Worm (Caenorhabditis elegans) whole organism, L2 larva: ENCODE measurements around the gene F46E10.18.

Experiments used
- C34F6.9 ChIP-seq: fragments of 150-350 bp; optimal IDR thresholded peaks from 2 replicates; lab custom pipeline; 2014; ENCODE audit warnings: missing biosample characterization, missing genetic modification characterization
- F13H6.1 ChIP-seq: sonication (generic microtip); optimal IDR thresholded peaks from 2 replicates; lab custom pipeline; 2016; ENCODE audit warnings: missing genetic modification characterization, missing compliant biosample characterization
- Y55F3AM.14 ChIP-seq: fragments of 200-800 bp; sonication (Bioruptor generic); optimal IDR thresholded peaks from 2 replicates; lab custom pipeline; 2018; ENCODE audit warnings: mild to moderate bottlenecking, missing genetic modification characterization, missing compliant biosample characterization
- ZK546.5 ChIP-seq: sonication (generic microtip); optimal IDR thresholded peaks from 2 replicates; lab custom pipeline; 2017; ENCODE audit warnings: missing biosample characterization, missing genetic modification characterization
- alr-1 ChIP-seq: fragments of 150-350 bp; optimal IDR thresholded peaks from 2 replicates; lab custom pipeline; 2014; ENCODE audit warnings: missing biosample characterization, missing genetic modification characterization
- aly-2 ChIP-seq: fragments of 150-350 bp; optimal IDR thresholded peaks from 2 replicates; lab custom pipeline; 2014; ENCODE audit warnings: missing biosample characterization, missing genetic modification characterization
- ama-1 ChIP-seq: fragments of 150-350 bp; optimal IDR thresholded peaks from 2 replicates; lab custom pipeline; 2018; ENCODE audit warnings: inconsistent platforms
- ceh-16 ChIP-seq: fragments of 150-350 bp; optimal IDR thresholded peaks from 2 replicates; lab custom pipeline; 2014; ENCODE audit warnings: missing biosample characterization, missing genetic modification characterization
- crh-2 ChIP-seq: sonication (generic microtip); optimal IDR thresholded peaks from 2 replicates; lab custom pipeline; 2017; ENCODE audit warnings: missing biosample characterization, missing genetic modification characterization
- dmd-4 ChIP-seq: sonication (generic microtip); optimal IDR thresholded peaks from 2 replicates; lab custom pipeline; 2017; ENCODE audit warnings: missing biosample characterization, missing genetic modification characterization
- egl-27 ChIP-seq: sonication (generic microtip); optimal IDR thresholded peaks from 3 replicates; lab custom pipeline; 2017; ENCODE audit warnings: missing biosample characterization, missing genetic modification reagents, missing genetic modification characterization
- elt-3 ChIP-seq: sonication (generic microtip); optimal IDR thresholded peaks from 2 replicates; lab custom pipeline; 2017; ENCODE audit warnings: missing biosample characterization, missing genetic modification characterization
- fos-1 ChIP-seq: fragments of 150-350 bp; optimal IDR thresholded peaks from 2 replicates; lab custom pipeline; 2014; ENCODE audit warnings: missing biosample characterization, missing genetic modification characterization
- lin-13 ChIP-seq: fragments of 150-350 bp; optimal IDR thresholded peaks from 2 replicates; lab custom pipeline; 2014; ENCODE audit warnings: missing biosample characterization, missing genetic modification reagents, missing genetic modification characterization
- lsy-2 ChIP-seq, 2 experiments: fragments of 150-350 bp in 1 of 2; sonication (generic microtip) in 1 of 2; optimal IDR thresholded peaks; 2 replicates each; lab custom pipeline; 2014 to 2017; ENCODE audit warnings: missing biosample characterization in 2 of 2, missing genetic modification characterization in 2 of 2
- mab-5 ChIP-seq: fragments of 150-350 bp; optimal IDR thresholded peaks from 2 replicates; lab custom pipeline; 2014; ENCODE audit warnings: missing biosample characterization, missing genetic modification characterization
- mbf-1 ChIP-seq: sonication (generic microtip); optimal IDR thresholded peaks from 2 replicates; lab custom pipeline; 2017; ENCODE audit warnings: missing biosample characterization, missing genetic modification characterization
- nhr-10 ChIP-seq: sonication (generic microtip); optimal IDR thresholded peaks from 2 replicates; lab custom pipeline; 2017; ENCODE audit warnings: missing biosample characterization, missing genetic modification characterization
- nhr-12 ChIP-seq: fragments of 150-350 bp; optimal IDR thresholded peaks from 2 replicates; lab custom pipeline; 2014; ENCODE audit warnings: missing biosample characterization, missing genetic modification characterization
- nhr-129 ChIP-seq: fragments of 150-350 bp; optimal IDR thresholded peaks from 2 replicates; lab custom pipeline; 2014; ENCODE audit warnings: missing biosample characterization, missing genetic modification characterization
- nhr-21 ChIP-seq: fragments of 150-350 bp; optimal IDR thresholded peaks from 2 replicates; lab custom pipeline; 2014; ENCODE audit warnings: missing biosample characterization, missing genetic modification characterization
- nhr-25 ChIP-seq: fragments of 150-350 bp; sonication (generic microtip); optimal IDR thresholded peaks from 3 replicates; lab custom pipeline; 2014; ENCODE audit warnings: missing biosample characterization, missing genetic modification characterization
- nhr-6 ChIP-seq: fragments of 150-350 bp; optimal IDR thresholded peaks from 2 replicates; lab custom pipeline; 2014; ENCODE audit warnings: missing biosample characterization, missing genetic modification characterization
- nhr-77 ChIP-seq: fragments of 150-350 bp; optimal IDR thresholded peaks from 2 replicates; lab custom pipeline; 2014; ENCODE audit warnings: missing biosample characterization, missing genetic modification characterization
- sma-3 ChIP-seq: sonication (generic microtip); optimal IDR thresholded peaks from 2 replicates; lab custom pipeline; 2016; ENCODE audit warnings: missing genetic modification reagents, missing genetic modification characterization, missing compliant biosample characterization
- sma-9 ChIP-seq, 2 experiments: fragments of 150-350 bp in 1 of 2; sonication (generic microtip) in 1 of 2; optimal IDR thresholded peaks; 2 replicates each; lab custom pipeline; 2014 to 2016; ENCODE audit warnings: missing genetic modification characterization in 2 of 2, mild to moderate bottlenecking in 1 of 2, missing biosample characterization in 1 of 2, missing compliant biosample characterization in 1 of 2, missing genetic modification reagents in 1 of 2, moderate library complexity in 1 of 2
- snpc-4 ChIP-seq: fragments of 150-350 bp; optimal IDR thresholded peaks from 2 replicates; lab custom pipeline; 2014; ENCODE audit warnings: missing biosample characterization, missing genetic modification characterization
- unc-55 ChIP-seq: fragments of 150-350 bp; sonication (generic microtip); optimal IDR thresholded peaks from 3 replicates; lab custom pipeline; 2014; ENCODE audit warnings: missing biosample characterization, missing genetic modification reagents, missing genetic modification characterization
- unc-62 ChIP-seq: fragments of 150-350 bp; optimal IDR thresholded peaks from 2 replicates; lab custom pipeline; 2014; ENCODE audit warnings: missing biosample characterization, missing genetic modification reagents, missing genetic modification characterization
- zag-1 ChIP-seq: fragments of 150-350 bp; optimal IDR thresholded peaks from 2 replicates; lab custom pipeline; 2014; ENCODE audit warnings: missing biosample characterization, missing genetic modification characterization
- ztf-11 ChIP-seq: sonication (generic microtip); optimal IDR thresholded peaks from 2 replicates; lab custom pipeline; 2017; ENCODE audit warnings: missing biosample characterization, missing genetic modification characterization
- ztf-4 ChIP-seq: fragments of 150-350 bp; optimal IDR thresholded peaks from 2 replicates; lab custom pipeline; 2014; ENCODE audit warnings: missing biosample characterization, missing genetic modification characterization

Gene F46E10.18

ce11 chrV:6538323-6538722 is 17.5 kb downstream of the F46E10.18 start (continued):
- TF ChIP-seq nhr-10 (no peak), lsy-2 (tag; optimal IDR thresholded peaks at IDR 0.05; lab: Kevin White, UChicago) (peak in 1 of 2 experiments; percentile 12), egl-27 (tag; lab: Kevin White, UChicago) (no peak), ztf-11 (no peak), C34F6.9 (tag; lab: Kevin White, UChicago) (peak; percentile 30), ceh-16 (no peak), nhr-25 (tag; lab: Kevin White, UChicago) (no peak), snpc-4 (tag; lab: Kevin White, UChicago) (no peak), ztf-4 (no peak), nhr-77 (no peak), F13H6.1 (peak; percentile 30), dmd-4 (no peak), unc-62 (GFP tag; lab: Kevin White, UChicago) (no peak), ZK546.5 (tag; lab: Kevin White, UChicago) (no peak), aly-2 (tag; lab: Kevin White, UChicago) (no peak), mab-5 (tag; lab: Kevin White, UChicago) (no peak), sma-3 (no peak), mbf-1 (tag; lab: Kevin White, UChicago) (no peak), sma-9 (GFP tag; optimal IDR thresholded peaks at IDR 0.05; lab: Kevin White, UChicago) (no peak), sma-9 (tag; optimal IDR thresholded peaks at IDR 0.05; lab: Kevin White, UChicago) (no peak)
- TF ChIP-seq, all 48 proteins: peak for 7

DNA sequence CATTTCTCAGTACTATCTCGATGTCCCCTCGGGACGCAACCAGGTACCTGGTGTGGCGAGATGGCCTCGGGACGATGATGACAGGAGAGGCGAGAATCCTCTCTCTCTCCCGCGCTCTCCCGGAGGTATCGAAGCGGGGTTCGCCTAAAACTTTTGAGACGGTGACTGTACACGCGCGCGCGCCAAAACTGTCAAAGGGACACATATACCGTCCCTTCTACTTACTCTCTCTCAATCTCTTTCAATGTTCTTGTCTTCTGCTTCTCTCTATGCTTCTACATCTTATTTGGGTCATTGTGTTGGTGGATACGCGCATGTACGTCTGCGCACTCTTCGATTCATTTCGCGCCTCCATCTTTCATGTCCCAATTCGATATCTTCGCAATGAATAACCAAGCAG is 21.0 kb downstream of the F46E10.18 start:
- no peak for TF ChIP-seq ama-1 (lab: Kevin White, UChicago)
- TF ChIP-seq nhr-25 (tag; lab: Kevin White, UChicago) = peak; percentile 21
- no peak for TF ChIP-seq nhr-12 (tag; lab: Kevin White, UChicago)
- no peak for TF ChIP-seq lin-13
- TF ChIP-seq nhr-21 = peak; percentile 55
- peak; percentile 3 for TF ChIP-seq sma-9 (GFP tag; optimal IDR thresholded peaks at IDR 0.05; lab: Kevin White, UChicago)
- no peak for TF ChIP-seq sma-9 (tag; optimal IDR thresholded peaks at IDR 0.05; lab: Kevin White, UChicago)
- TF ChIP-seq nhr-129 = peak; percentile 10
- no peak for TF ChIP-seq mbf-1 (tag; lab: Kevin White, UChicago)
- TF ChIP-seq Y55F3AM.14 (GFP tag; lab: Kevin White, UChicago) = peak; percentile 25
- peak; percentile 25 for TF ChIP-seq fos-1 (tag; lab: Kevin White, UChicago)
- TF ChIP-seq zag-1 (tag; lab: Kevin White, UChicago) = no peak
- TF ChIP-seq nhr-6 = no peak

DNA sequence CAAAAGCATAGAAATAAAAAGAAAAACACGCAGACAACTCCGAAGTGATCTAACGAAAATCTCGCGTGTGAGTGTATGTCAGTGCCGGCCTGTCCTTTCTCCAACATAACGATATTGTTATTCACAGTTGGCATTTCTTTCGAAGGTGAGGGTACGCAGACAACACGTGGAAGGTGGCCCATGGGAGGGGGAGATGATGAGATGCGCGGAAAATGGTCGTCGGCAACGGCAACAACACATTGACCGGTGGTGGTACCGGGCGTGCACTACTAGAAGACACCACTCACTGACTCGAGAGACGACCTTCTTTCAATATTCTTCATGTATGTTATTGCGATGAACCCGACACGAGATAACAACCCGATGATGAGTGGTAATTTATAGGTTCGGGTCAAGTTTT is 24.2 kb downstream of the F46E10.18 start:
- TF ChIP-seq nhr-12 (tag; lab: Kevin White, UChicago) = no peak
- TF ChIP-seq sma-9 (GFP tag; optimal IDR thresholded peaks at IDR 0.05; lab: Kevin White, UChicago) = peak; percentile 30
- TF ChIP-seq sma-9 (tag; optimal IDR thresholded peaks at IDR 0.05; lab: Kevin White, UChicago) = no peak
- no peak for TF ChIP-seq elt-3 (tag; lab: Kevin White, UChicago)
- TF ChIP-seq sma-3 = peak; percentile 4
- no peak for TF ChIP-seq nhr-25 (tag; lab: Kevin White, UChicago)
- TF ChIP-seq mbf-1 (tag; lab: Kevin White, UChicago) = no peak
- TF ChIP-seq fos-1 (tag; lab: Kevin White, UChicago) = peak; percentile 8
- TF ChIP-seq ztf-4 = no peak
- TF ChIP-seq, all 48 proteins: peak for 3

DNA sequence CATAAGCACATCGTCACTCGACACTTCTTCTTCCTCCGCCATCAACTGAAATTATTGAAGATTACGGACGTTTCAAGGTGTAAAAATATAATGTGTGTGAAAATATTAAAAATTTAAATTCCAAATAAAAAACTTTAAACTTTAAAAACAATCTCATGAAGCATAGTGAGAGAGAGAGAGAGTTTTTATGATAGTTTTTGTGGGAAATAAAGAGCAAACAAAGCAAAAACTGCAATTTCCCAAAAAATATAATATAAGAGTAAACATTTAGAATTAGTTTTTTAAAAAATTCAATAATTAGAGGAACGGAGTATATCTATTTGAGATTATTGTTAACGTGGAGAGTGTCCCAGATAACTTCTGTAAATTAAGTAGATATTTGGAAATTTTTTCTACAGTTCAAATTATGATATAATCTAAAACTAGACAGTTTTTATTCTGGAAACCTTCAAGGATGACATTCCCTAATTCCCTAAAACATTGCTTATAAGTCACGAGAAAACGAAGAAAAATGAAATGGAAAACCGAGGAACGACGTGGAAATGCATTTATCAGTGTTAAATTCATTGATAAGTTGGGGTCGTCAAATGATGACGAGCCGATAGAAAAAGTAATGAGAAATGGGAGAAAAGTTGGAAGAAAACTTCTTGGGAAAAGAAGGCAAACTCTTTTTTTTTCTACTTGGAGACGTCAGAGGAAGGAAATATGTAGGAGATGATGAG is 25.8 kb downstream of the F46E10.18 start, which contains the start of gene dre-1:
Gene dre-1 (minus strand): TSS at position 51 of the 722 bp plus-strand sequence.
- TF ChIP-seq fos-1 (tag; lab: Kevin White, UChicago) = peak; percentile 82
- no peak for TF ChIP-seq ama-1 (lab: Kevin White, UChicago)
- peak; percentile 6 for TF ChIP-seq crh-2 (tag; lab: Kevin White, UChicago)
- peak; percentile 8 for TF ChIP-seq unc-55
- TF ChIP-seq, all 48 proteins: peak for 3

- TF ChIP-seq dmd-4 (no peak), alr-1 (tag; lab: Kevin White, UChicago) (no peak), nhr-12 (tag; lab: Kevin White, UChicago) (no peak), aly-2 (tag; lab: Kevin White, UChicago) (no peak), ceh-16 (no peak)
These were observed 27.5 kb downstream of the F46E10.18 start for ce11 chrV:6548309-6548708.
